Worm (Caenorhabditis elegans): ENCODE measurements around the gene hif-1.

Gene hif-1

ce11 chrV:20783642-20784041, 3.4 kb downstream of the hif-1 start:
- no peak for TF ChIP-seq W03F9.2 (tag; optimal IDR thresholded peaks at IDR 0.05)
- TF ChIP-seq him-1 (tag; optimal IDR thresholded peaks at IDR 0.05), result no peak
- no peak for TF ChIP-seq dao-5 (tag; optimal IDR thresholded peaks at IDR 0.05)

ce11 chrV:20785050-20785847, 5.0 kb downstream of the hif-1 start:
- peak; percentile 44 for TF ChIP-seq him-1 (tag; optimal IDR thresholded peaks at IDR 0.05)
- no peak for TF ChIP-seq dao-5 (tag; optimal IDR thresholded peaks at IDR 0.05)
- no peak for TF ChIP-seq W03F9.2 (tag; optimal IDR thresholded peaks at IDR 0.05)

- no peak for TF ChIP-seq W03F9.2 (tag; optimal IDR thresholded peaks at IDR 0.05)
- TF ChIP-seq him-1 (tag; optimal IDR thresholded peaks at IDR 0.05), result no peak
- TF ChIP-seq dao-5 (tag; optimal IDR thresholded peaks at IDR 0.05), result no peak
Measured at ce11 chrV:20785848-20786225, 5.6 kb downstream of the hif-1 start.

- TF ChIP-seq dao-5 (tag; optimal IDR thresholded peaks at IDR 0.05), result no peak
- no peak for TF ChIP-seq W03F9.2 (tag; optimal IDR thresholded peaks at IDR 0.05)
- peak; percentile 94 for TF ChIP-seq him-1 (tag; optimal IDR thresholded peaks at IDR 0.05)
Measured at ce11 chrV:20789105-20789504, 8.9 kb downstream of the hif-1 start, which contains the start of gene tpan-1. tpan-1 (plus strand) TSS chrV:20789502.

- TF ChIP-seq dao-5 (tag; optimal IDR thresholded peaks at IDR 0.05) (no peak), him-1 (tag; optimal IDR thresholded peaks at IDR 0.05) (no peak), W03F9.2 (tag; optimal IDR thresholded peaks at IDR 0.05) (no peak)
Measured at ce11 chrV:20790011-20790410, 9.8 kb downstream of the hif-1 start, which contains the start of gene Y44A6D.1. Y44A6D.1 (minus strand) TSS chrV:20790033.

- TF ChIP-seq him-1 (tag; optimal IDR thresholded peaks at IDR 0.05) (no peak), dao-5 (tag; optimal IDR thresholded peaks at IDR 0.05) (no peak), W03F9.2 (tag; optimal IDR thresholded peaks at IDR 0.05) (no peak)
Measured at ce11 chrV:20790616-20791015, 10.4 kb downstream of the hif-1 start.

ce11 chrV:20792371-20792890, 12.2 kb downstream of the hif-1 start, which contains the start of gene Y44A6D.3:
Y44A6D.3 (minus strand) TSS chrV:20792421.
- TF ChIP-seq W03F9.2 (tag; optimal IDR thresholded peaks at IDR 0.05), result no peak

ce11 chrV:20793761-20794160, 13.6 kb downstream of the hif-1 start:
- TF ChIP-seq dao-5 (tag; optimal IDR thresholded peaks at IDR 0.05), result no peak
- no peak for TF ChIP-seq him-1 (tag; optimal IDR thresholded peaks at IDR 0.05)
- TF ChIP-seq W03F9.2 (tag; optimal IDR thresholded peaks at IDR 0.05), result no peak

ce11 chrV:20797918-20798317, 17.7 kb downstream of the hif-1 start, which contains the start of gene sdf-9:
sdf-9 (plus strand) TSS chrV:20798218.
- no peak for TF ChIP-seq dao-5 (tag; optimal IDR thresholded peaks at IDR 0.05)
- no peak for TF ChIP-seq him-1 (tag; optimal IDR thresholded peaks at IDR 0.05)
- no peak for TF ChIP-seq W03F9.2 (tag; optimal IDR thresholded peaks at IDR 0.05)

ce11 chrV:20802906-20803305, 22.7 kb downstream of the hif-1 start, which contains the start of gene Y44A6D.5:
Y44A6D.5 (minus strand) TSS chrV:20803006.
- TF ChIP-seq W03F9.2 (tag; optimal IDR thresholded peaks at IDR 0.05), result no peak
- TF ChIP-seq dao-5 (tag; optimal IDR thresholded peaks at IDR 0.05), result no peak
- TF ChIP-seq him-1 (tag; optimal IDR thresholded peaks at IDR 0.05), result no peak

- TF ChIP-seq him-1 (tag; optimal IDR thresholded peaks at IDR 0.05), result no peak
- no peak for TF ChIP-seq W03F9.2 (tag; optimal IDR thresholded peaks at IDR 0.05)
- TF ChIP-seq dao-5 (tag; optimal IDR thresholded peaks at IDR 0.05), result no peak
Measured at ce11 chrV:20807038-20807437, 26.8 kb downstream of the hif-1 start, which contains the start of gene Y44A6D.6. Y44A6D.6 (plus strand) TSS chrV:20807338.

- TF ChIP-seq W03F9.2 (tag; optimal IDR thresholded peaks at IDR 0.05), result no peak
- TF ChIP-seq him-1 (tag; optimal IDR thresholded peaks at IDR 0.05), result no peak
Measured at ce11 chrV:20813646-20814045, 33.4 kb downstream of the hif-1 start.

ce11 chrV:20814424-20814823, 34.2 kb downstream of the hif-1 start, which contains the start of gene Y44A6D.7:
Y44A6D.7 (plus strand) TSS chrV:20814724.
- no peak for TF ChIP-seq him-1 (tag; optimal IDR thresholded peaks at IDR 0.05)

- TF ChIP-seq dao-5 (tag; optimal IDR thresholded peaks at IDR 0.05) (no peak), him-1 (tag; optimal IDR thresholded peaks at IDR 0.05) (no peak), W03F9.2 (tag; optimal IDR thresholded peaks at IDR 0.05) (no peak)
Measured at ce11 chrV:20815842-20816241, 35.6 kb downstream of the hif-1 start, which contains the start of gene sshk-1. sshk-1 (plus strand) TSS chrV:20816142.

All from whole organism, L4/young adult.